Fruit fly (Drosophila melanogaster): ENCODE measurements around the gene COX7B.

DNA sequence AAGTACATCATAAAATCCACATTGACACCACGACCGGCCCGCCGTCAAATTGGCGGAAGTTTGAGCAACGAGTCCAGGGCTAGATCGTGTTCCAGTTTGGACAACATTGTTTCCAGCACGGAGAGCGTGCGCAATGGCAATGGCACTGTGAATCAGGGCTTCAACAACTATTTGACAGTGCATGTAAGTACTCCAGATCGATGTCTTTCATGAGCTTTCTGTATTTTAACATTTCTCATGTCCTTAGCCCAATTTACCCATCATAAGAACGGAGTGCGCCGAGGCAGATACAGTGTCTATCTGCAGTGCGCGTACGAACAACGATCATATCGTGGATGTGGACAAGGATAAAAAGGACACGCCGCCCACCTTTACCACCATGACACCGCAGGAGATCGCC is 48.6 kb downstream of the COX7B start:
- TF ChIP-seq CG8119 (GFP tag; IDR thresholded peaks at IDR 0.05), result no peak
- TF ChIP-seq achi (GFP tag; optimal IDR thresholded peaks at IDR 0.05), result no peak
- TF ChIP-seq CG6808 (GFP tag; optimal IDR thresholded peaks at IDR 0.05), result no peak
- TF ChIP-seq Met (GFP tag; optimal IDR thresholded peaks at IDR 0.05), result no peak
- TF ChIP-seq Gug (GFP tag; IDR thresholded peaks at IDR 0.05), result no peak
- no peak for TF ChIP-seq fd85E (GFP tag; optimal IDR thresholded peaks at IDR 0.05)
- no peak for TF ChIP-seq CG16779 (tag; optimal IDR thresholded peaks at IDR 0.05)
- no peak for TF ChIP-seq pdm3 (GFP tag; optimal IDR thresholded peaks at IDR 0.05)
- TF ChIP-seq Hr39 (GFP tag; optimal IDR thresholded peaks at IDR 0.05), result no peak
- no peak for TF ChIP-seq dac (GFP tag; optimal IDR thresholded peaks at IDR 0.05)
- no peak for TF ChIP-seq CG6792 (GFP tag; optimal IDR thresholded peaks at IDR 0.05)
- TF ChIP-seq ss (GFP tag; optimal IDR thresholded peaks at IDR 0.05), result no peak
- TF ChIP-seq acj6 (GFP tag; optimal IDR thresholded peaks at IDR 0.05), result no peak

Measured in whole organism, prepupa.